Worm (Caenorhabditis elegans) whole organism, L2 larva: ENCODE measurements around the gene Y43F8B.17.
A peak's percentile ranks its signal among the peaks of the same experiment; 100 is the strongest.

Experiments
- C34F6.9 ChIP-seq: fragments of 150-350 bp; optimal IDR thresholded peaks from 2 replicates; lab custom pipeline; 2014; ENCODE audit warnings: missing biosample characterization, missing genetic modification characterization
- F13H6.1 ChIP-seq: sonication (generic microtip); optimal IDR thresholded peaks from 2 replicates; lab custom pipeline; 2016; ENCODE audit warnings: missing genetic modification characterization, missing compliant biosample characterization
- Y55F3AM.14 ChIP-seq: fragments of 200-800 bp; sonication (Bioruptor generic); optimal IDR thresholded peaks from 2 replicates; lab custom pipeline; 2018; ENCODE audit warnings: mild to moderate bottlenecking, missing genetic modification characterization, missing compliant biosample characterization
- ZK546.5 ChIP-seq: sonication (generic microtip); optimal IDR thresholded peaks from 2 replicates; lab custom pipeline; 2017; ENCODE audit warnings: missing biosample characterization, missing genetic modification characterization
- ama-1 ChIP-seq: fragments of 150-350 bp; optimal IDR thresholded peaks from 2 replicates; lab custom pipeline; 2018; ENCODE audit warnings: inconsistent platforms
- blmp-1 ChIP-seq: sonication (generic microtip); optimal IDR thresholded peaks from 2 replicates; lab custom pipeline; 2017; ENCODE audit warnings: missing genetic modification characterization, mild to moderate bottlenecking, missing compliant biosample characterization, antibody characterized with exemption, moderate library complexity; ENCODE audit not compliant: insufficient read depth
- ceh-16 ChIP-seq: fragments of 150-350 bp; optimal IDR thresholded peaks from 2 replicates; lab custom pipeline; 2014; ENCODE audit warnings: missing biosample characterization, missing genetic modification characterization
- ceh-82 ChIP-seq: fragments of 150-350 bp; optimal IDR thresholded peaks from 2 replicates; lab custom pipeline; 2014; ENCODE audit warnings: missing biosample characterization, missing genetic modification characterization
- crh-2 ChIP-seq: sonication (generic microtip); optimal IDR thresholded peaks from 2 replicates; lab custom pipeline; 2017; ENCODE audit warnings: missing biosample characterization, missing genetic modification characterization
- egl-27 ChIP-seq: sonication (generic microtip); optimal IDR thresholded peaks from 3 replicates; lab custom pipeline; 2017; ENCODE audit warnings: missing biosample characterization, missing genetic modification reagents, missing genetic modification characterization
- elt-1 ChIP-seq: fragments of 150-350 bp; optimal IDR thresholded peaks from 2 replicates; lab custom pipeline; 2014; ENCODE audit warnings: missing biosample characterization, missing genetic modification characterization
- elt-3 ChIP-seq: sonication (generic microtip); optimal IDR thresholded peaks from 2 replicates; lab custom pipeline; 2017; ENCODE audit warnings: missing biosample characterization, missing genetic modification characterization
- fos-1 ChIP-seq: fragments of 150-350 bp; optimal IDR thresholded peaks from 2 replicates; lab custom pipeline; 2014; ENCODE audit warnings: missing biosample characterization, missing genetic modification characterization
- gmeb-1 ChIP-seq: fragments of 150-350 bp; optimal IDR thresholded peaks from 2 replicates; lab custom pipeline; 2014; ENCODE audit warnings: missing biosample characterization, missing genetic modification characterization
- lin-11 ChIP-seq: fragments of 150-350 bp; sonication (generic microtip); optimal IDR thresholded peaks from 2 replicates; lab custom pipeline; 2014; ENCODE audit warnings: missing biosample characterization, missing genetic modification characterization, inconsistent platforms, mixed read lengths
- lin-13 ChIP-seq: fragments of 150-350 bp; optimal IDR thresholded peaks from 2 replicates; lab custom pipeline; 2014; ENCODE audit warnings: missing biosample characterization, missing genetic modification reagents, missing genetic modification characterization
- lsy-2 ChIP-seq, 2 experiments: fragments of 150-350 bp in 1 of 2; sonication (generic microtip) in 1 of 2; optimal IDR thresholded peaks; 2 replicates each; lab custom pipeline; 2014 to 2017; ENCODE audit warnings: missing biosample characterization in 2 of 2, missing genetic modification characterization in 2 of 2
- mab-5 ChIP-seq: fragments of 150-350 bp; optimal IDR thresholded peaks from 2 replicates; lab custom pipeline; 2014; ENCODE audit warnings: missing biosample characterization, missing genetic modification characterization
- mbf-1 ChIP-seq: sonication (generic microtip); optimal IDR thresholded peaks from 2 replicates; lab custom pipeline; 2017; ENCODE audit warnings: missing biosample characterization, missing genetic modification characterization
- mdl-1 ChIP-seq, 2 experiments: fragments of 150-350 bp in 1 of 2; sonication (generic microtip) in 1 of 2; optimal IDR thresholded peaks; 2 replicates each; lab custom pipeline; 2017; ENCODE audit warnings: missing biosample characterization in 2 of 2, missing genetic modification characterization in 2 of 2
- nhr-10 ChIP-seq: sonication (generic microtip); optimal IDR thresholded peaks from 2 replicates; lab custom pipeline; 2017; ENCODE audit warnings: missing biosample characterization, missing genetic modification characterization
- nhr-11 ChIP-seq: fragments of 150-350 bp; optimal IDR thresholded peaks from 2 replicates; lab custom pipeline; 2014; ENCODE audit warnings: missing biosample characterization, missing genetic modification characterization
- nhr-12 ChIP-seq: fragments of 150-350 bp; optimal IDR thresholded peaks from 2 replicates; lab custom pipeline; 2014; ENCODE audit warnings: missing biosample characterization, missing genetic modification characterization
- nhr-129 ChIP-seq: fragments of 150-350 bp; optimal IDR thresholded peaks from 2 replicates; lab custom pipeline; 2014; ENCODE audit warnings: missing biosample characterization, missing genetic modification characterization
- nhr-21 ChIP-seq: fragments of 150-350 bp; optimal IDR thresholded peaks from 2 replicates; lab custom pipeline; 2014; ENCODE audit warnings: missing biosample characterization, missing genetic modification characterization
- nhr-23 ChIP-seq: fragments of 150-350 bp; optimal IDR thresholded peaks from 2 replicates; lab custom pipeline; 2014; ENCODE audit warnings: missing biosample characterization, missing genetic modification reagents, missing genetic modification characterization
- nhr-25 ChIP-seq: fragments of 150-350 bp; sonication (generic microtip); optimal IDR thresholded peaks from 3 replicates; lab custom pipeline; 2014; ENCODE audit warnings: missing biosample characterization, missing genetic modification characterization
- nhr-6 ChIP-seq: fragments of 150-350 bp; optimal IDR thresholded peaks from 2 replicates; lab custom pipeline; 2014; ENCODE audit warnings: missing biosample characterization, missing genetic modification characterization
- nhr-77 ChIP-seq: fragments of 150-350 bp; optimal IDR thresholded peaks from 2 replicates; lab custom pipeline; 2014; ENCODE audit warnings: missing biosample characterization, missing genetic modification characterization
- peb-1 ChIP-seq: fragments of 150-350 bp; optimal IDR thresholded peaks from 2 replicates; lab custom pipeline; 2014; ENCODE audit warnings: missing biosample characterization, missing genetic modification characterization
- sem-4 ChIP-seq: fragments of 150-350 bp; optimal IDR thresholded peaks from 2 replicates; lab custom pipeline; 2014; ENCODE audit warnings: missing biosample characterization, missing genetic modification reagents, missing genetic modification characterization
- skn-1 ChIP-seq: sonication (generic microtip); optimal IDR thresholded peaks from 2 replicates; lab custom pipeline; 2017; ENCODE audit warnings: missing biosample characterization, missing genetic modification characterization
- sma-3 ChIP-seq: sonication (generic microtip); optimal IDR thresholded peaks from 2 replicates; lab custom pipeline; 2016; ENCODE audit warnings: missing genetic modification reagents, missing genetic modification characterization, missing compliant biosample characterization
- sma-9 ChIP-seq, 2 experiments: fragments of 150-350 bp in 1 of 2; sonication (generic microtip) in 1 of 2; optimal IDR thresholded peaks; 2 replicates each; lab custom pipeline; 2014 to 2016; ENCODE audit warnings: missing genetic modification characterization in 2 of 2, mild to moderate bottlenecking in 1 of 2, missing biosample characterization in 1 of 2, missing compliant biosample characterization in 1 of 2, missing genetic modification reagents in 1 of 2, moderate library complexity in 1 of 2
- snpc-4 ChIP-seq: fragments of 150-350 bp; optimal IDR thresholded peaks from 2 replicates; lab custom pipeline; 2014; ENCODE audit warnings: missing biosample characterization, missing genetic modification characterization
- unc-39 ChIP-seq: fragments of 150-350 bp; optimal IDR thresholded peaks from 2 replicates; lab custom pipeline; 2014; ENCODE audit warnings: missing biosample characterization, missing genetic modification characterization
- unc-62 ChIP-seq: fragments of 150-350 bp; optimal IDR thresholded peaks from 2 replicates; lab custom pipeline; 2014; ENCODE audit warnings: missing biosample characterization, missing genetic modification reagents, missing genetic modification characterization
- zag-1 ChIP-seq: fragments of 150-350 bp; optimal IDR thresholded peaks from 2 replicates; lab custom pipeline; 2014; ENCODE audit warnings: missing biosample characterization, missing genetic modification characterization
- ztf-1 ChIP-seq: fragments of 200-800 bp; sonication (Bioruptor generic); conservative IDR thresholded peaks from 2 replicates; pipeline ENCODE4 v1.3.6; 2022; ENCODE audit warnings: missing genetic modification characterization, missing compliant biosample characterization
- ztf-11 ChIP-seq: sonication (generic microtip); optimal IDR thresholded peaks from 2 replicates; lab custom pipeline; 2017; ENCODE audit warnings: missing biosample characterization, missing genetic modification characterization
- ztf-4 ChIP-seq: fragments of 150-350 bp; optimal IDR thresholded peaks from 2 replicates; lab custom pipeline; 2014; ENCODE audit warnings: missing biosample characterization, missing genetic modification characterization

Y43F8B.17 gene

ce11 chrV:19524569-19524968 is 40.0 kb downstream of the Y43F8B.17 start:
- no peak for TF ChIP-seq nhr-6
- TF ChIP-seq sem-4 (tag; lab: Kevin White, UChicago) = no peak
- TF ChIP-seq F13H6.1 (tag; lab: Kevin White, UChicago) = peak; percentile 4
- TF ChIP-seq crh-2 (tag; lab: Kevin White, UChicago) = peak; percentile 82
- TF ChIP-seq sma-9 (GFP tag; optimal IDR thresholded peaks at IDR 0.05; lab: Kevin White, UChicago) = peak; percentile 66
- TF ChIP-seq sma-9 (tag; optimal IDR thresholded peaks at IDR 0.05; lab: Kevin White, UChicago) = no peak
- peak; percentile 6 for TF ChIP-seq fos-1 (tag; lab: Kevin White, UChicago)
- TF ChIP-seq lsy-2 (tag; optimal IDR thresholded peaks at IDR 0.05; lab: Kevin White, UChicago) = peak in 1 of 2 experiments; percentile 34
- peak in 1 of 2 experiments; percentile 33 for TF ChIP-seq mdl-1 (tag; optimal IDR thresholded peaks at IDR 0.05; lab: Kevin White, UChicago)

DNA sequence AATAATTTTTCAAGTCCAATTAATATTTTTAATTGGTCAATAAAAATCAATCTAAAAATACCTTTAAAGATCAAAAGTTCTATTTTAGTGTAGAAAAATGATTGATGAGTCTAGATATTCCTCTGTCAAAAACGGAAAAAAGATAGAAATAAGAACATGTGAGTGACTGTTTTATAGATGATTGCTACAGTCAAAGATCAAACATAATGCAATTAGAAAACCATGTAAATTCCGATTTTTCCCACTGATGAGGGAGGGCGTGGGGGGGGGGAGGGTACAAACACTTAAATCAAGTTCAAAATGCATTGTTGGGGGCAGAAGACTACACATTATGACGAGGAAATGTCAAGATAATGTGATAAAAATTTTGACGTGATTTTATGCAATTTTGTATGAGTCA is 41.7 kb downstream of the Y43F8B.17 start:
- no peak for TF ChIP-seq sma-3 (GFP tag; lab: Kevin White, UChicago)
- TF ChIP-seq sma-9 (GFP tag; optimal IDR thresholded peaks at IDR 0.05; lab: Kevin White, UChicago) = peak; percentile 9
- TF ChIP-seq sma-9 (tag; optimal IDR thresholded peaks at IDR 0.05; lab: Kevin White, UChicago) = no peak
- no peak for TF ChIP-seq nhr-23 (tag; lab: Kevin White, UChicago)
- TF ChIP-seq blmp-1 (tag; lab: Kevin White, UChicago) = peak; percentile 26
- peak; percentile 65 for TF ChIP-seq nhr-25 (tag; lab: Kevin White, UChicago)

ce11 chrV:19527565-19527964 is 43.0 kb downstream of the Y43F8B.17 start:
- TF ChIP-seq egl-27 (tag; lab: Kevin White, UChicago) (peak; percentile 30), sma-9 (GFP tag; optimal IDR thresholded peaks at IDR 0.05; lab: Kevin White, UChicago) (peak; percentile 96), sma-9 (tag; optimal IDR thresholded peaks at IDR 0.05; lab: Kevin White, UChicago) (no peak), sem-4 (tag; lab: Kevin White, UChicago) (no peak), nhr-10 (tag; lab: Kevin White, UChicago) (no peak), nhr-21 (peak; percentile 53), sma-3 (GFP tag; lab: Kevin White, UChicago) (peak; percentile 73), F13H6.1 (tag; lab: Kevin White, UChicago) (peak; percentile 60), nhr-11 (tag; lab: Kevin White, UChicago) (no peak), nhr-129 (tag; lab: Kevin White, UChicago) (peak; percentile 41), nhr-25 (tag; lab: Kevin White, UChicago) (peak; percentile 57), mdl-1 (tag; optimal IDR thresholded peaks at IDR 0.05; lab: Kevin White, UChicago) (peak in 1 of 2 experiments; percentile 33), crh-2 (tag; lab: Kevin White, UChicago) (peak; percentile 98), blmp-1 (tag; lab: Kevin White, UChicago) (peak; percentile 16), elt-3 (tag; lab: Kevin White, UChicago) (no peak), fos-1 (tag; lab: Kevin White, UChicago) (peak; percentile 95), nhr-12 (no peak), skn-1 (tag; lab: Kevin White, UChicago) (no peak), lsy-2 (tag; optimal IDR thresholded peaks at IDR 0.05; lab: Kevin White, UChicago) (peak in 1 of 2 experiments; percentile 13), gmeb-1 (tag; lab: Kevin White, UChicago) (peak; percentile 66)
- TF ChIP-seq, all 48 proteins: peak for 13

- TF ChIP-seq mbf-1 (tag; lab: Kevin White, UChicago) (no peak), sem-4 (tag; lab: Kevin White, UChicago) (peak; percentile 97), nhr-21 (peak; percentile 98), sma-3 (GFP tag; lab: Kevin White, UChicago) (peak; percentile 100), unc-39 (tag; lab: Kevin White, UChicago) (no peak), unc-62 (GFP tag; lab: Kevin White, UChicago) (peak; percentile 63), C34F6.9 (peak; percentile 96), blmp-1 (tag; lab: Kevin White, UChicago) (peak; percentile 81), nhr-10 (tag; lab: Kevin White, UChicago) (peak; percentile 1), mab-5 (tag; lab: Kevin White, UChicago) (peak; percentile 81), Y55F3AM.14 (peak; percentile 89), gmeb-1 (tag; lab: Kevin White, UChicago) (peak; percentile 80), fos-1 (tag; lab: Kevin White, UChicago) (peak; percentile 94), lsy-2 (tag; optimal IDR thresholded peaks at IDR 0.05; lab: Kevin White, UChicago) (peak; percentile 55 to 89), ceh-16 (peak; percentile 62), egl-27 (tag; lab: Kevin White, UChicago) (peak; percentile 98), nhr-25 (tag; lab: Kevin White, UChicago) (peak; percentile 98), nhr-77 (tag; lab: Kevin White, UChicago) (no peak), ztf-4 (tag; lab: Kevin White, UChicago) (peak; percentile 77), ama-1 (lab: Kevin White, UChicago) (peak; percentile 32), snpc-4 (tag; lab: Kevin White, UChicago) (peak; percentile 63), sma-9 (GFP tag; optimal IDR thresholded peaks at IDR 0.05; lab: Kevin White, UChicago) (peak; percentile 100), sma-9 (tag; optimal IDR thresholded peaks at IDR 0.05; lab: Kevin White, UChicago) (no peak), skn-1 (tag; lab: Kevin White, UChicago) (no peak), elt-1 (tag; lab: Kevin White, UChicago) (no peak), ceh-82 (tag; lab: Kevin White, UChicago) (peak; percentile 10), mdl-1 (tag; optimal IDR thresholded peaks at IDR 0.05; lab: Kevin White, UChicago) (peak; percentile 98 to 99), peb-1 (tag; lab: Kevin White, UChicago) (no peak), lin-11 (tag; lab: Kevin White, UChicago) (peak; percentile 79), crh-2 (tag; lab: Kevin White, UChicago) (peak; percentile 95), nhr-129 (tag; lab: Kevin White, UChicago) (peak; percentile 97), ZK546.5 (tag; lab: Kevin White, UChicago) (no peak), lin-13 (GFP tag; lab: Kevin White, UChicago) (peak; percentile 80), nhr-6 (peak; percentile 79), ztf-1 (GFP tag; lab: Robert Waterston, UW) (no peak), zag-1 (tag; lab: Kevin White, UChicago) (peak; percentile 62), ztf-11 (tag; lab: Kevin White, UChicago) (no peak)
These were observed 44.6 kb downstream of the Y43F8B.17 start for ce11 chrV:19529168-19529567.
